Worm (Caenorhabditis elegans) whole organism, L3 larva: Measurements from ENCODE around the gene srlf-30.

Experiments
- aly-2 ChIP-seq: fragments of 150-350 bp; optimal IDR thresholded peaks from 2 replicates; lab custom pipeline; 2014; ENCODE audit warnings: missing biosample characterization, missing genetic modification characterization
- ama-1 ChIP-seq: fragments of 150-350 bp; optimal IDR thresholded peaks from 2 replicates; lab custom pipeline; 2018
- ceh-16 ChIP-seq: sonication (generic microtip); optimal IDR thresholded peaks from 2 replicates; lab custom pipeline; 2017; ENCODE audit warnings: missing biosample characterization, missing genetic modification characterization
- ceh-82 ChIP-seq: fragments of 150-350 bp; optimal IDR thresholded peaks from 2 replicates; lab custom pipeline; 2014; ENCODE audit warnings: missing biosample characterization, missing genetic modification characterization
- ceh-9 ChIP-seq: sonication (generic microtip); optimal IDR thresholded peaks from 2 replicates; lab custom pipeline; 2018; ENCODE audit warnings: missing biosample characterization, missing genetic modification characterization
- egl-27 ChIP-seq: sonication (generic microtip); optimal IDR thresholded peaks from 4 replicates; lab custom pipeline; 2017; ENCODE audit warnings: missing biosample characterization, missing genetic modification reagents, missing genetic modification characterization
- egl-5 ChIP-seq: fragments of 150-350 bp; optimal IDR thresholded peaks from 2 replicates; lab custom pipeline; 2017; ENCODE audit warnings: missing biosample characterization, missing genetic modification reagents, missing genetic modification characterization, inconsistent platforms
- elt-1 ChIP-seq: fragments of 150-350 bp; optimal IDR thresholded peaks from 2 replicates; lab custom pipeline; 2014; ENCODE audit warnings: missing biosample characterization, missing genetic modification characterization
- elt-2 ChIP-seq: sonication (generic microtip); optimal IDR thresholded peaks from 2 replicates; lab custom pipeline; 2016; ENCODE audit warnings: missing genetic modification reagents, mild to moderate bottlenecking, missing genetic modification characterization, missing compliant biosample characterization
- elt-3 ChIP-seq, 3 experiments: fragments of 150-350 bp in 1 of 3; sonication (generic microtip) in 2 of 3; optimal IDR thresholded peaks; 2 replicates in 2 of 3; 4 replicates in 1 of 3; lab custom pipeline; 2014 to 2017; ENCODE audit warnings: missing biosample characterization in 3 of 3, missing genetic modification characterization in 3 of 3
- eor-1 ChIP-seq, 2 experiments: fragments of 150-350 bp; optimal IDR thresholded peaks; 2 replicates each; lab custom pipeline; 2014 to 2018; ENCODE audit warnings: missing biosample characterization in 2 of 2, missing genetic modification characterization in 2 of 2
- fkh-10 ChIP-seq: sonication (generic microtip); optimal IDR thresholded peaks from 2 replicates; lab custom pipeline; 2017; ENCODE audit warnings: missing biosample characterization, missing genetic modification reagents, missing genetic modification characterization
- fkh-2 ChIP-seq: fragments of 150-350 bp; optimal IDR thresholded peaks from 2 replicates; lab custom pipeline; 2014; ENCODE audit warnings: missing biosample characterization, missing genetic modification reagents, missing genetic modification characterization
- hmg-11 ChIP-seq: sonication (generic microtip); optimal IDR thresholded peaks from 2 replicates; lab custom pipeline; 2016; ENCODE audit warnings: missing genetic modification characterization, missing compliant biosample characterization
- jun-1 ChIP-seq: fragments of 150-350 bp; optimal IDR thresholded peaks from 2 replicates; lab custom pipeline; 2014; ENCODE audit warnings: missing biosample characterization, missing genetic modification reagents, missing genetic modification characterization
- lin-15B ChIP-seq: fragments of 150-350 bp; optimal IDR thresholded peaks from 2 replicates; lab custom pipeline; 2014; ENCODE audit warnings: missing biosample characterization, missing genetic modification characterization
- lin-39 ChIP-seq: fragments of 150-350 bp; optimal IDR thresholded peaks from 2 replicates; lab custom pipeline; 2018; ENCODE audit warnings: missing biosample characterization, missing genetic modification reagents, missing genetic modification characterization
- mml-1 ChIP-seq: fragments of 150-350 bp; sonication (generic microtip); optimal IDR thresholded peaks from 3 replicates; lab custom pipeline; 2014; ENCODE audit warnings: missing biosample characterization, missing genetic modification characterization
- nfya-1 ChIP-seq: sonication (generic microtip); optimal IDR thresholded peaks from 2 replicates; lab custom pipeline; 2017; ENCODE audit warnings: missing genetic modification characterization, mild to moderate bottlenecking, missing compliant biosample characterization, antibody characterized with exemption, moderate library complexity; ENCODE audit not compliant: insufficient read depth
- nhr-11 ChIP-seq: fragments of 150-350 bp; optimal IDR thresholded peaks from 2 replicates; lab custom pipeline; 2014; ENCODE audit warnings: missing biosample characterization, missing genetic modification characterization
- nhr-23 ChIP-seq: fragments of 150-350 bp; optimal IDR thresholded peaks from 2 replicates; lab custom pipeline; 2014; ENCODE audit warnings: missing biosample characterization, missing genetic modification reagents, missing genetic modification characterization
- nhr-237 ChIP-seq: fragments of 150-350 bp; optimal IDR thresholded peaks from 2 replicates; lab custom pipeline; 2014; ENCODE audit warnings: missing biosample characterization, missing genetic modification characterization
- nhr-25 ChIP-seq: sonication (generic microtip); optimal IDR thresholded peaks from 2 replicates; lab custom pipeline; 2017; ENCODE audit warnings: missing biosample characterization, missing genetic modification characterization
- nhr-28 ChIP-seq: fragments of 150-350 bp; optimal IDR thresholded peaks from 2 replicates; lab custom pipeline; 2014; ENCODE audit warnings: missing biosample characterization, missing genetic modification characterization
- nhr-43 ChIP-seq: sonication (generic microtip); optimal IDR thresholded peaks from 2 replicates; lab custom pipeline; 2016; ENCODE audit warnings: mild to moderate bottlenecking, missing genetic modification characterization, missing compliant biosample characterization; ENCODE audit not compliant: poor library complexity, severe bottlenecking
- nhr-67 ChIP-seq: fragments of 150-350 bp; optimal IDR thresholded peaks from 2 replicates; lab custom pipeline; 2014; ENCODE audit warnings: missing biosample characterization, missing genetic modification characterization
- nhr-76 ChIP-seq: fragments of 150-350 bp; sonication (generic microtip); optimal IDR thresholded peaks from 5 replicates; lab custom pipeline; 2014; ENCODE audit warnings: missing biosample characterization, missing genetic modification characterization
- nhr-77 ChIP-seq: fragments of 150-350 bp; optimal IDR thresholded peaks from 2 replicates; lab custom pipeline; 2014; ENCODE audit warnings: missing biosample characterization, missing genetic modification characterization
- pha-4 ChIP-seq: fragments of 150-350 bp; optimal IDR thresholded peaks from 2 replicates; lab custom pipeline; 2014; ENCODE audit warnings: missing biosample characterization, missing genetic modification reagents, missing genetic modification characterization
- pqm-1 ChIP-seq: fragments of 150-350 bp; optimal IDR thresholded peaks from 2 replicates; lab custom pipeline; 2017; ENCODE audit warnings: missing biosample characterization, missing genetic modification characterization, inconsistent platforms
- sea-2 ChIP-seq: fragments of 150-350 bp; sonication (generic microtip); optimal IDR thresholded peaks from 4 replicates; lab custom pipeline; 2014; ENCODE audit warnings: missing biosample characterization, missing genetic modification reagents, missing genetic modification characterization
- snpc-4 ChIP-seq: fragments of 150-350 bp; optimal IDR thresholded peaks from 2 replicates; lab custom pipeline; 2014; ENCODE audit warnings: missing biosample characterization, missing genetic modification characterization
- tbx-2 ChIP-seq: sonication (generic microtip); optimal IDR thresholded peaks from 2 replicates; lab custom pipeline; 2016; ENCODE audit warnings: mild to moderate bottlenecking, missing genetic modification characterization, missing compliant biosample characterization
- unc-39 ChIP-seq: sonication (generic microtip); optimal IDR thresholded peaks from 4 replicates; lab custom pipeline; 2017; ENCODE audit warnings: missing biosample characterization, missing genetic modification characterization
- unc-62 ChIP-seq: fragments of 150-350 bp; sonication (generic microtip); optimal IDR thresholded peaks from 4 replicates; lab custom pipeline; 2014; ENCODE audit warnings: missing biosample characterization, missing genetic modification reagents, missing genetic modification characterization
- zag-1 ChIP-seq: fragments of 150-350 bp; optimal IDR thresholded peaks from 2 replicates; lab custom pipeline; 2014; ENCODE audit warnings: missing biosample characterization, missing genetic modification characterization
- ztf-11 ChIP-seq: fragments of 150-350 bp; optimal IDR thresholded peaks from 2 replicates; lab custom pipeline; 2014; ENCODE audit warnings: missing biosample characterization, missing genetic modification characterization
- ztf-4 ChIP-seq: fragments of 150-350 bp; optimal IDR thresholded peaks from 2 replicates; lab custom pipeline; 2014; ENCODE audit warnings: missing biosample characterization, missing genetic modification characterization

Gene srlf-30

DNA sequence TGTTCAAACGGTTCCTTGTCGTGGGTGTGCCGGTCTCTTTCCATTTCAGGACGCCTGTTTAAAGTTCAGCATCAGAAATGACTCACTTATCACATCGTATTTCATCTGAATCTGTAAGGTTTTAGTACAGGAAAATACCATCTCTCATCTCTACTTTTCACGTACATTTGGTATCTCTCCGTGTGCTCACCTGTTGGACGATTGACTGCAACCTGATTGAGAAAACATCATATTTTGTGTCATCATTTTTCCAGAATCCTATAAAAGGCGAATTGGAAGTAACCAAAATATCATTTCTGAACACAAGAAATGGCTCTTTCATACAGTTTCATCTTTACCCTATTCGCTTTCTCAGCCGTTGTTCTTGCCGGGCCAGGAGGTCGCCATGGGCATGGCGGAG lies at the start of gene srlf-30:
Gene srlf-30 (plus strand): TSS at position 301 of the 400 bp plus-strand sequence.
- no peak for TF ChIP-seq sea-2 (GFP tag; lab: Kevin White, UChicago)

DNA sequence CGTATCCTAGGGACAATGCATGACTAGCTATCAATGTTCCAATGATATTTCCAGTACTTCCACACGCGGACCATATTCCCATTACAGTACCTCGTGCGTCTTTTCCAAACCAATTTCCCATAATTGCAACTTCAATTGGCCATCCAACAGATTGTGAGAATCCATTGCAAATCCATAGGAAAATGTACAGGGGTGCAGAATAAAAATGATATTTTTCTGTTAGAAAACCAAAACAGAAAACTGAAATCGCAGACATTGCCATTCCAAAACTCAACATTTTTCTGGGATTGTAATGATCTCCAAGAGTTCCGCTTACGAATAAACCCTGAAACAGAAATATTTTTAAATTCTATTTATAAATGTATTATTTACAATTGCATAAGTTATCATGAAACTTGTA lies 49.0 kb upstream of the srlf-30 start:
- TF ChIP-seq nhr-67 (tag; lab: Kevin White, UChicago) (no peak), lin-15B (tag; lab: Kevin White, UChicago) (no peak), unc-62 (no peak), jun-1 (tag; lab: Kevin White, UChicago) (no peak), ama-1 (lab: Kevin White, UChicago) (no peak), nhr-43 (no peak), unc-39 (tag; lab: Kevin White, UChicago) (no peak), ceh-82 (tag; lab: Kevin White, UChicago) (no peak), elt-3 (tag; optimal IDR thresholded peaks at IDR 0.05; lab: Kevin White, UChicago) (no peak), fkh-10 (GFP tag; lab: Kevin White, UChicago) (no peak), egl-5 (tag; lab: Kevin White, UChicago) (no peak), lin-39 (tag; lab: Kevin White, UChicago) (no peak), mml-1 (no peak), egl-27 (tag; lab: Kevin White, UChicago) (no peak), nhr-77 (tag; lab: Kevin White, UChicago) (no peak), nfya-1 (tag; lab: Kevin White, UChicago) (no peak), snpc-4 (no peak)

DNA sequence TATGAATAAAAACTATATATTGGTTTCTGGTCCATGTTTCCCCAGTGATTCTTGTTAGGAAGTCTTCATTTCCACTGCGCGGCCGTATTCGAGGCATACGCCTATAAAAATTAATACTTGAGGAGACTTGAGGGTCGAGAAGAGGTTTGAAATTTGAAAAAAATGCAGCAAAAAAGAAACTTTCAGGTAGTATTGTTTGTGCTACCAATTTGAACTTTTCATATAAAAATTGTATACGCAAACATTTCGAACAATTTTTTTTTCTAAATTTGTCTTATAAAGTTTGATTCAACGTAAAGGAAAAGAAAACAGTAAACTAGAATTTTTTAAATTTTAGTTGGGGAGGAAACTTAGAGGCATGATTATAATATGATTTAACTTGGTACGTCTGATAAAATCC lies 48.4 kb upstream of the srlf-30 start, which contains the start of gene T11G6.4:
Gene T11G6.4 (minus strand): TSS at position 101 of the 400 bp plus-strand sequence.
- TF ChIP-seq nhr-77 (tag; lab: Kevin White, UChicago) (no peak), aly-2 (tag; lab: Kevin White, UChicago) (no peak), elt-2 (tag; lab: Kevin White, UChicago) (no peak), eor-1 (tag; optimal IDR thresholded peaks at IDR 0.05; lab: Kevin White, UChicago) (no peak), mml-1 (no peak), nhr-76 (tag; lab: Kevin White, UChicago) (no peak), ztf-4 (tag; lab: Kevin White, UChicago) (no peak), ceh-16 (tag; lab: Kevin White, UChicago) (no peak), elt-3 (tag; optimal IDR thresholded peaks at IDR 0.05; lab: Kevin White, UChicago) (no peak), nhr-23 (tag; lab: Kevin White, UChicago) (no peak), fkh-2 (tag; lab: Kevin White, UChicago) (no peak), nhr-11 (tag; lab: Kevin White, UChicago) (no peak), fkh-10 (GFP tag; lab: Kevin White, UChicago) (no peak), egl-5 (tag; lab: Kevin White, UChicago) (no peak), tbx-2 (tag; lab: Kevin White, UChicago) (no peak), egl-27 (tag; lab: Kevin White, UChicago) (no peak), ceh-9 (tag; lab: Kevin White, UChicago) (no peak), pqm-1 (tag; lab: Kevin White, UChicago) (no peak)

DNA sequence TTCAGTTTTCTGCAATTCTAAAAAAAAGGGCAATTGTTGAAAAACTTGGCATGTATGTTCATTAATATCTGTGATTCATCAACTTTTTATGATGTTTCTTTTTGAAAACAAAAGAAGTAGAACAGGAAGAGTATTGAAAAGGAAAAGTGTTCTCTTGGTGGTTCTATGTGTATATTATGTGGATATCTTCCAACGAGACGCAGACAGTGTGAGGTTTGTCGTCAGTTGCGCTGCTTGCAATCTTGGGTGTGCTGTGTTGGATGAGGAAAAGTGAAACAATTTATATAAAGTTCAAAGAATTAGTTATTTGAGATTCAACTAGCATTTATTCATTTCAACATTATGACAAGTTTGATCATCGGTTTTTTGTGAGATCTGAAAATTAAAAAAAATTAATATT lies 47.8 kb upstream of the srlf-30 start:
- TF ChIP-seq nhr-25 (tag; lab: Kevin White, UChicago) (peak; percentile 31), ztf-11 (no peak), nhr-23 (tag; lab: Kevin White, UChicago) (peak; percentile 14), hmg-11 (peak; percentile 7), nhr-237 (no peak), zag-1 (tag; lab: Kevin White, UChicago) (no peak), nhr-28 (tag; lab: Kevin White, UChicago) (no peak), egl-27 (tag; lab: Kevin White, UChicago) (no peak), elt-1 (tag; lab: Kevin White, UChicago) (no peak), nhr-11 (tag; lab: Kevin White, UChicago) (no peak), ztf-4 (tag; lab: Kevin White, UChicago) (no peak), pha-4 (tag; lab: Kevin White, UChicago) (peak; percentile 53), jun-1 (tag; lab: Kevin White, UChicago) (no peak), snpc-4 (no peak), nfya-1 (tag; lab: Kevin White, UChicago) (peak; percentile 37), unc-39 (tag; lab: Kevin White, UChicago) (no peak)
